Worm (Caenorhabditis elegans) whole organism, L1 larva: ENCODE data around the gene K03A11.6.

Source experiments
- Y116A8C.19 ChIP-seq: sonication (generic microtip); optimal IDR thresholded peaks from 2 replicates; lab custom pipeline; 2016; ENCODE audit warnings: missing compliant biosample characterization, missing genetic modification characterization, borderline replicate concordance
- alr-1 ChIP-seq: fragments of 200-800 bp; sonication (Bioruptor generic); optimal IDR thresholded peaks from 2 replicates; lab custom pipeline; 2018; ENCODE audit warnings: borderline replicate concordance, mild to moderate bottlenecking, missing genetic modification characterization, missing compliant biosample characterization
- aly-2 ChIP-seq: fragments of 150-350 bp; optimal IDR thresholded peaks from 2 replicates; lab custom pipeline; 2014; ENCODE audit warnings: missing biosample characterization, missing genetic modification characterization
- ama-1 ChIP-seq: fragments of 150-350 bp; optimal IDR thresholded peaks from 2 replicates; lab custom pipeline; 2014
- ceh-63 ChIP-seq: fragments of 200-800 bp; sonication (Bioruptor generic); optimal IDR thresholded peaks from 2 replicates; lab custom pipeline; 2018; ENCODE audit warnings: mild to moderate bottlenecking, missing genetic modification characterization, missing compliant biosample characterization
- ceh-82 ChIP-seq, 3 experiments: fragments of 150-350 bp in 1 of 3; sonication (generic microtip) in 2 of 3; optimal IDR thresholded peaks; 2 replicates each; lab custom pipeline; 2014 to 2017; ENCODE audit warnings: missing biosample characterization in 3 of 3, missing genetic modification characterization in 3 of 3
- ceh-90 ChIP-seq: sonication (generic microtip); optimal IDR thresholded peaks from 2 replicates; lab custom pipeline; 2016; ENCODE audit warnings: missing genetic modification characterization, missing compliant biosample characterization
- dpl-1 ChIP-seq, 3 experiments: fragments of 150-350 bp in 2 of 3; sonication (generic microtip) in 1 of 3; optimal IDR thresholded peaks; 2 replicates each; lab custom pipeline; 2014 to 2017; ENCODE audit warnings: missing biosample characterization in 3 of 3, missing genetic modification characterization in 3 of 3, missing genetic modification reagents in 3 of 3
- dsc-1 ChIP-seq: sonication (generic microtip); optimal IDR thresholded peaks from 2 replicates; lab custom pipeline; 2016; ENCODE audit warnings: mild to moderate bottlenecking, missing genetic modification characterization, missing compliant biosample characterization
- efl-1 ChIP-seq, 4 experiments: fragments of 150-350 bp; optimal IDR thresholded peaks in 3 of 4; peaks in 1 of 4; 1 replicate in 1 of 4; 2 replicates in 3 of 4; lab custom pipeline; 2014; ENCODE audit warnings: missing biosample characterization in 2 of 4, missing genetic modification characterization in 2 of 4, missing genetic modification reagents in 2 of 4
- efl-3 ChIP-seq: fragments of 200-800 bp; sonication (Bioruptor generic); optimal IDR thresholded peaks from 2 replicates; lab custom pipeline; 2018; ENCODE audit warnings: mild to moderate bottlenecking, missing genetic modification characterization, missing compliant biosample characterization
- egl-27 ChIP-seq, 2 experiments: fragments of 150-350 bp in 1 of 2; sonication (generic microtip); optimal IDR thresholded peaks; 3 replicates each; lab custom pipeline; 2017 to 2018; ENCODE audit warnings: missing biosample characterization in 2 of 2, missing genetic modification characterization in 2 of 2, missing genetic modification reagents in 2 of 2
- elt-2 ChIP-seq: sonication (generic microtip); optimal IDR thresholded peaks from 2 replicates; lab custom pipeline; 2016; ENCODE audit warnings: missing genetic modification characterization, mild to moderate bottlenecking, inconsistent platforms, missing compliant biosample characterization, missing genetic modification reagents
- elt-3 ChIP-seq, 6 experiments: fragments of 150-350 bp in 1 of 6; sonication (generic microtip); optimal IDR thresholded peaks; 2 replicates each; lab custom pipeline; 2017 to 2018; ENCODE audit warnings: missing biosample characterization in 6 of 6, missing genetic modification characterization in 6 of 6, inconsistent platforms in 1 of 6
- ets-5 ChIP-seq: fragments of 200-800 bp; sonication (Bioruptor generic); IDR thresholded peaks from 2 replicates; pipeline ENCODE4 v1.3.6; 2022; ENCODE audit warnings: missing genetic modification characterization, missing compliant biosample characterization
- fkh-10 ChIP-seq: sonication (generic microtip); optimal IDR thresholded peaks from 2 replicates; lab custom pipeline; 2017; ENCODE audit warnings: missing biosample characterization, missing genetic modification reagents, missing genetic modification characterization
- fkh-8 ChIP-seq: sonication (generic microtip); optimal IDR thresholded peaks from 2 replicates; lab custom pipeline; 2016; ENCODE audit warnings: mild to moderate bottlenecking, missing genetic modification characterization, missing compliant biosample characterization
- grh-1 ChIP-seq: fragments of 200-800 bp; sonication (Bioruptor generic); IDR thresholded peaks from 2 replicates; pipeline ENCODE4 v1.3.6; 2022; ENCODE audit warnings: missing genetic modification reagents, missing genetic modification characterization, missing compliant biosample characterization
- hlh-17 ChIP-seq: fragments of 200-800 bp; sonication (Bioruptor generic); optimal IDR thresholded peaks from 2 replicates; lab custom pipeline; 2018; ENCODE audit warnings: missing genetic modification characterization, mild to moderate bottlenecking, missing compliant biosample characterization, moderate library complexity, borderline replicate concordance
- hpl-2 ChIP-seq: fragments of 150-350 bp; optimal IDR thresholded peaks from 2 replicates; lab custom pipeline; 2014; ENCODE audit warnings: missing biosample characterization, missing genetic modification reagents, missing genetic modification characterization
- irx-1 ChIP-seq: sonication (generic microtip); optimal IDR thresholded peaks from 2 replicates; lab custom pipeline; 2016; ENCODE audit warnings: missing genetic modification characterization, missing compliant biosample characterization
- isw-1 ChIP-seq: fragments of 200-800 bp; sonication (Bioruptor generic); IDR thresholded peaks from 2 replicates; pipeline ENCODE4 v1.3.6; 2022; ENCODE audit warnings: missing genetic modification characterization, missing compliant biosample characterization
- lin-14 ChIP-seq: fragments of 200-800 bp; sonication (Bioruptor generic); optimal IDR thresholded peaks from 2 replicates; lab custom pipeline; 2018; ENCODE audit warnings: mild to moderate bottlenecking, missing genetic modification characterization, moderate library complexity, missing compliant biosample characterization
- lin-15B ChIP-seq: fragments of 150-350 bp; sonication (generic microtip); optimal IDR thresholded peaks from 3 replicates; lab custom pipeline; 2014; ENCODE audit warnings: missing biosample characterization, missing genetic modification characterization
- lin-39 ChIP-seq: fragments of 150-350 bp; optimal IDR thresholded peaks from 2 replicates; lab custom pipeline; 2014; ENCODE audit warnings: missing biosample characterization, missing genetic modification reagents, missing genetic modification characterization
- lir-3 ChIP-seq: sonication (generic microtip); optimal IDR thresholded peaks from 2 replicates; lab custom pipeline; 2016; ENCODE audit warnings: mild to moderate bottlenecking, missing genetic modification characterization, moderate library complexity, missing compliant biosample characterization; ENCODE audit not compliant: poor library complexity
- mab-9 ChIP-seq: fragments of 200-800 bp; sonication (Bioruptor generic); IDR thresholded peaks from 2 replicates; pipeline ENCODE4 v1.3.6; 2022; ENCODE audit warnings: missing genetic modification reagents, missing genetic modification characterization, missing compliant biosample characterization
- mef-2 ChIP-seq: fragments of 150-350 bp; optimal IDR thresholded peaks from 2 replicates; lab custom pipeline; 2014; ENCODE audit warnings: missing biosample characterization, missing genetic modification characterization
- nhr-11 ChIP-seq: fragments of 150-350 bp; optimal IDR thresholded peaks from 2 replicates; lab custom pipeline; 2014; ENCODE audit warnings: missing biosample characterization, missing genetic modification characterization
- nhr-12 ChIP-seq: sonication (generic microtip); optimal IDR thresholded peaks from 2 replicates; lab custom pipeline; 2017; ENCODE audit warnings: missing biosample characterization, missing genetic modification characterization
- nhr-19 ChIP-seq: fragments of 200-800 bp; sonication (Bioruptor generic); conservative IDR thresholded peaks from 2 replicates; pipeline ENCODE4 v1.3.6; 2022; ENCODE audit warnings: missing genetic modification characterization, missing compliant biosample characterization
- nhr-20 ChIP-seq: sonication (generic microtip); optimal IDR thresholded peaks from 2 replicates; lab custom pipeline; 2016; ENCODE audit warnings: mild to moderate bottlenecking, missing genetic modification characterization, missing compliant biosample characterization
- nhr-47 ChIP-seq: sonication (generic microtip); optimal IDR thresholded peaks from 2 replicates; lab custom pipeline; 2016; ENCODE audit warnings: mild to moderate bottlenecking, missing genetic modification characterization, moderate library complexity, missing compliant biosample characterization
- nhr-71 ChIP-seq: sonication (generic microtip); optimal IDR thresholded peaks from 2 replicates; lab custom pipeline; 2016; ENCODE audit warnings: mild to moderate bottlenecking, missing genetic modification characterization, moderate library complexity, missing compliant biosample characterization
- nhr-77 ChIP-seq: fragments of 150-350 bp; optimal IDR thresholded peaks from 2 replicates; lab custom pipeline; 2014; ENCODE audit warnings: missing biosample characterization, missing genetic modification characterization
- nhr-90 ChIP-seq: sonication (generic microtip); optimal IDR thresholded peaks from 2 replicates; lab custom pipeline; 2016; ENCODE audit warnings: mild to moderate bottlenecking, missing genetic modification characterization, missing compliant biosample characterization; ENCODE audit not compliant: poor library complexity
- pag-3 ChIP-seq: sonication (generic microtip); optimal IDR thresholded peaks from 2 replicates; lab custom pipeline; 2017; ENCODE audit warnings: missing genetic modification characterization, mild to moderate bottlenecking, missing compliant biosample characterization, antibody characterized with exemption, borderline replicate concordance; ENCODE audit not compliant: insufficient read depth
- pax-3 ChIP-seq: fragments of 200-800 bp; sonication (Bioruptor generic); optimal IDR thresholded peaks from 2 replicates; lab custom pipeline; 2018; ENCODE audit warnings: mild to moderate bottlenecking, missing genetic modification characterization, moderate library complexity, missing compliant biosample characterization
- pqm-1 ChIP-seq: sonication (generic microtip); optimal IDR thresholded peaks from 3 replicates; lab custom pipeline; 2017; ENCODE audit warnings: missing biosample characterization, missing genetic modification characterization
- rnt-1 ChIP-seq: sonication (generic microtip); optimal IDR thresholded peaks from 2 replicates; lab custom pipeline; 2016; ENCODE audit warnings: mild to moderate bottlenecking, missing genetic modification characterization, moderate library complexity, missing compliant biosample characterization
- skn-1 ChIP-seq: fragments of 150-350 bp; optimal IDR thresholded peaks from 2 replicates; lab custom pipeline; 2014; ENCODE audit warnings: missing biosample characterization, missing genetic modification characterization
- snpc-4 ChIP-seq: fragments of 150-350 bp; optimal IDR thresholded peaks from 2 replicates; lab custom pipeline; 2014; ENCODE audit warnings: missing biosample characterization, missing genetic modification characterization
- snu-23 ChIP-seq: sonication (generic microtip); optimal IDR thresholded peaks from 2 replicates; lab custom pipeline; 2016; ENCODE audit warnings: missing genetic modification characterization, missing compliant biosample characterization
- sox-4 ChIP-seq: sonication (generic microtip); optimal IDR thresholded peaks from 2 replicates; lab custom pipeline; 2016; ENCODE audit warnings: missing genetic modification characterization, missing compliant biosample characterization
- sptf-1 ChIP-seq: fragments of 150-350 bp; optimal IDR thresholded peaks from 2 replicates; lab custom pipeline; 2014; ENCODE audit warnings: missing biosample characterization, missing genetic modification characterization
- sup-37 ChIP-seq: fragments of 200-800 bp; sonication (Bioruptor generic); optimal IDR thresholded peaks from 2 replicates; lab custom pipeline; 2018; ENCODE audit warnings: mild to moderate bottlenecking, missing genetic modification characterization, missing compliant biosample characterization
- unc-130 ChIP-seq: fragments of 150-350 bp; optimal IDR thresholded peaks from 2 replicates; lab custom pipeline; 2017; ENCODE audit warnings: missing biosample characterization, missing genetic modification characterization, inconsistent platforms
- unc-86 ChIP-seq: sonication (generic microtip); optimal IDR thresholded peaks from 2 replicates; lab custom pipeline; 2016; ENCODE audit warnings: missing genetic modification characterization, missing compliant biosample characterization
- zip-4 ChIP-seq: fragments of 200-800 bp; sonication (Bioruptor generic); optimal IDR thresholded peaks from 2 replicates; lab custom pipeline; 2018; ENCODE audit warnings: mild to moderate bottlenecking, missing genetic modification characterization, moderate library complexity, missing compliant biosample characterization

K03A11.6 gene

DNA sequence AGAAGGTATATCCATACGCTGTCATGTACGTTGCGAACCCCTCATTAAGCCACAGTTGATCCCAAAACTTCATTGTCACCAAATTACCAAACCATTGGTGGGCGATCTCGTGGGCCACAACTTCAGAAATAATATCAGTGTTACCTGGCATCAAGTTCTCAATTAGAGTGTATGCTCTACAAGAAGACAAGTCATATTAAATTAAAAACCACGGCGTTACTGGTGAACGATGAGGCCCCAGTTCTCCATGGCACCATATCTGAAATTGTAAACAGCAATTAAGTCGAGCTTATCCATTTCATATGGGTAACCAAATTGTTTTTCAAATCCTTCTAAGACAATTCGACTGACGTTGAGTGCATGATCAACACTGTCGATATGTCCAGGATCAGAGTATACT is 47.2 kb downstream of the K03A11.6 start:
- TF ChIP-seq ama-1 (no peak), nhr-11 (no peak), alr-1 (no peak), dpl-1 (GFP tag; optimal IDR thresholded peaks at IDR 0.05; lab: Kevin White, UChicago) (no peak), hpl-2 (GFP tag; lab: Kevin White, UChicago) (no peak), pax-3 (no peak), Y116A8C.19 (tag; lab: Kevin White, UChicago) (no peak), nhr-47 (no peak), nhr-12 (tag; lab: Kevin White, UChicago) (no peak), nhr-90 (tag; lab: Kevin White, UChicago) (no peak), nhr-71 (tag; lab: Kevin White, UChicago) (no peak), dsc-1 (no peak), skn-1 (tag; lab: Kevin White, UChicago) (no peak), lir-3 (tag; lab: Kevin White, UChicago) (no peak)

DNA sequence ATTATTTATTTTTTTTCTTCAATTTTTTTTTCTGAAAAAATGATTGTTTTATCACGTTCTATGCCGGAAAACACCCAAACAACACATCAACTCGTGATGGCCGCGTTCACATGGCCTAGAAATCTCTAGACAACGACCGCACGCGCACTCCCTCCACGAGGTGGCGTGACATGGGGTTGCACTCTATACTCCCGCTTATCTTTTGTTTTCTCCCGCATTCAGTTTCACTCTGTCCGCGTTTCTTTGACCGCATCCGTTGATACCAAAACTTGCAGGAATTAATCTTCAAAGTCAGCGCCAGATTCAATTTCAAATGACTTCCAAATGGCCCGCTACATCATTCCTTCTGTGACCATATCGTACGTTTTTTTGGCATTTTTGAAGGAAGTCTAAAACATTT is 49.3 kb downstream of the K03A11.6 start, which contains the start of gene F17H10.1:
F17H10.1 (plus strand) TSS at position 276 of the 400 bp plus-strand sequence.
- TF ChIP-seq lin-14 (GFP tag; lab: Kevin White, UChicago) = peak; percentile 95
- TF ChIP-seq zip-4 (GFP tag; lab: Kevin White, UChicago) = no peak
- peak in 2 of 3 experiments; percentile 12 to 69 for TF ChIP-seq ceh-82 (tag; optimal IDR thresholded peaks at IDR 0.05; lab: Kevin White, UChicago)
- peak; percentile 90 for TF ChIP-seq elt-2 (tag; lab: Kevin White, UChicago)
- TF ChIP-seq pag-3 (tag; lab: Kevin White, UChicago) = peak; percentile 28
- no peak for TF ChIP-seq ama-1
- TF ChIP-seq sptf-1 = no peak
- TF ChIP-seq elt-3 (tag; optimal IDR thresholded peaks at IDR 0.05; lab: Kevin White, UChicago) = peak in 5 of 6 experiments; percentile 30 to 95 (median 65)
- no peak for TF ChIP-seq lin-39
- TF ChIP-seq egl-27 (tag; optimal IDR thresholded peaks at IDR 0.05; lab: Kevin White, UChicago) = no peak
- TF ChIP-seq efl-1 (optimal IDR thresholded peaks at IDR 0.05; lab: Kevin White, UChicago) = peak in 1 of 2 experiments; percentile 18
- TF ChIP-seq efl-1 (GFP tag; optimal IDR thresholded peaks at IDR 0.05 in 1 of 2; lab: Kevin White, UChicago) = peak; percentile 17 to 89
- peak; percentile 17 to 47 (median 42) for TF ChIP-seq dpl-1 (GFP tag; optimal IDR thresholded peaks at IDR 0.05; lab: Kevin White, UChicago)
- TF ChIP-seq ceh-63 (GFP tag; lab: Kevin White, UChicago) = no peak
- TF ChIP-seq nhr-71 (tag; lab: Kevin White, UChicago) = peak; percentile 92
- peak; percentile 55 for TF ChIP-seq skn-1 (tag; lab: Kevin White, UChicago)
- no peak for TF ChIP-seq ets-5 (GFP tag; lab: Robert Waterston, UW)
- no peak for TF ChIP-seq isw-1
- TF ChIP-seq fkh-8 = peak; percentile 44
- no peak for TF ChIP-seq aly-2 (tag; lab: Kevin White, UChicago)
- no peak for TF ChIP-seq nhr-77 (tag; lab: Kevin White, UChicago)
- peak; percentile 31 for TF ChIP-seq ceh-90 (tag; lab: Kevin White, UChicago)
- peak; percentile 33 for TF ChIP-seq irx-1 (tag; lab: Kevin White, UChicago)
- TF ChIP-seq nhr-20 (tag; lab: Kevin White, UChicago) = peak; percentile 93
- TF ChIP-seq grh-1 = no peak
- no peak for TF ChIP-seq mef-2 (tag; lab: Kevin White, UChicago)
- peak; percentile 18 for TF ChIP-seq sox-4 (tag; lab: Kevin White, UChicago)
- no peak for TF ChIP-seq lin-15B (tag; lab: Kevin White, UChicago)
- TF ChIP-seq lir-3 (tag; lab: Kevin White, UChicago) = peak; percentile 71
- TF ChIP-seq efl-3 = no peak
- TF ChIP-seq nhr-19 (GFP tag; lab: Robert Waterston, UW) = peak; percentile 84
- no peak for TF ChIP-seq fkh-10 (GFP tag; lab: Kevin White, UChicago)
- peak; percentile 3 for TF ChIP-seq snpc-4 (tag; lab: Kevin White, UChicago)
- no peak for TF ChIP-seq hlh-17 (GFP tag; lab: Kevin White, UChicago)
- peak; percentile 90 for TF ChIP-seq snu-23 (GFP tag; lab: Kevin White, UChicago)
- TF ChIP-seq pqm-1 (tag; lab: Kevin White, UChicago) = no peak
- TF ChIP-seq mab-9 = no peak
- TF ChIP-seq nhr-90 (tag; lab: Kevin White, UChicago) = peak; percentile 85
- TF ChIP-seq sup-37 (GFP tag; lab: Kevin White, UChicago) = no peak
- peak; percentile 86 for TF ChIP-seq unc-130 (tag; lab: Kevin White, UChicago)
- peak; percentile 91 for TF ChIP-seq rnt-1 (tag; lab: Kevin White, UChicago)
- TF ChIP-seq unc-86 (tag; lab: Kevin White, UChicago) = no peak
